Worm (Caenorhabditis elegans): ENCODE measurements around the gene nspc-18.
"Not testable (repeated sequence)": the region's sequence is repeated elsewhere in the genome, so short reads cannot be mapped to it uniquely, and the experiment has no call there.

The nspc-18 gene

DNA sequence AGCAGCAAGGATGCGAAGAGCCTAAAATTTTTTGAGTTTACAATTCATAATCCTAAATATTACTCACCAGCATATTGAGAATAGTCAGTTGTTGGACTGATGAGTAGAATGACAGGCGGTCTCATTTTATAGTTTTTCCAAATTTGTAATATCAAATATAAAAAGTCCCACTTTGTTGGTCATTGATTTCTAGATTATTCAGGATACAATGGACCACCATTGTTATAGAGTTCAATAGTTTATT is 2.5 kb downstream of the nspc-18 start, which contains the start of gene nspc-17:
Gene nspc-17 (minus strand): TSS at position 101 of the 244 bp plus-strand sequence.
- not testable (repeated sequence) for TF ChIP-seq B0310.2 (tag; optimal IDR thresholded peaks at IDR 0.05); sea-1 (GFP tag; conservative IDR thresholded peaks at IDR 0.05); tra-4 (tag; optimal IDR thresholded peaks at IDR 0.05)

DNA sequence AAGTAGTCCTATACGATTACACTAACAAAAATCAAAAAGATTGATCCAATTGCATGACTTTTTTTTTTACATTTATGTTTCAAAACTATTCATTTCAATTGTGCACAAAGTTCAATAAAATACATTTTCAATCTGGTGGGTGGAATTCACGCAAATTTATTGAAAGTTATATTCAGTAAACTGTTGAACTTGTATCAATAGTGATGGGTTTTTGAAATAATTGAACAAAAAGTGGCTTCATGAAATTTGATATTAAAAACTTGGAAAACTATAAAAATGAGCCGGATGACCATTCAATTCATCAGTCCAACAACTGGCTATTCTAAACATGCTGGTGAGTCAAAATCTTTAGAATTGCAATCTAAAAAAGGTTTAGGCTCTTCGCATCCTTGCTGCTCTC is 4.2 kb downstream of the nspc-18 start, which contains the start of gene nspc-16:
Gene nspc-16 (plus strand): TSS at position 301 of the 400 bp plus-strand sequence.
- TF ChIP-seq scrt-1 (GFP tag; IDR thresholded peaks at IDR 0.05): no peak
- no peak for TF ChIP-seq aly-1 (tag; optimal IDR thresholded peaks at IDR 0.05)
- no peak for TF ChIP-seq B0310.2 (tag; optimal IDR thresholded peaks at IDR 0.05)
- TF ChIP-seq F13C5.2 (tag; optimal IDR thresholded peaks at IDR 0.05): no peak
- no peak for TF ChIP-seq ama-1 (optimal IDR thresholded peaks at IDR 0.05)
- TF ChIP-seq ceh-36 (tag; optimal IDR thresholded peaks at IDR 0.05): no peak
- TF ChIP-seq tbx-37 (GFP tag; conservative IDR thresholded peaks at IDR 0.05): no peak
- no peak for TF ChIP-seq flt-1 (GFP tag; IDR thresholded peaks at IDR 0.05)
- TF ChIP-seq ets-7 (tag; optimal IDR thresholded peaks at IDR 0.05): no peak
- TF ChIP-seq ceh-13 (GFP tag; optimal IDR thresholded peaks at IDR 0.05): no peak

DNA sequence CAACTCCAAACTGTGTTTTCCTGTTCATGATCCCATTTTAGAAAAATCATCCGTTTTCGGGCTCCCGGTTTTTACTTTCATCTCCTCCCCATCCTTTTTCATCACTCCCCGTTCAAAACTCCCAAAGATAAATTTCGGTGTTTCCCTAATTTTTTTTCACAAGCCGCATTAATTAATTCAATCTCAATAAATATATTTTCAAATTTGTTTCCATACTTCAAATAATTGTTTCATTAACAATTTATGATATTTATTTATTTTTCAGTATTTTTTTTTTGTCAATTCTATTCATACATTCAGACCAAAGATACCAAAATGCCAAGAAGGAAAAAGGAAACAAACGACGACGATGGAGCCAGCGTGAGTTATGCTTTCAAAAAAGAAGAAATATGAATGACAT is 7.0 kb downstream of the nspc-18 start, which contains the start of gene D1025.1:
Gene D1025.1 (plus strand): TSS at position 301 of the 400 bp plus-strand sequence.
- TF ChIP-seq ceh-36 (tag; optimal IDR thresholded peaks at IDR 0.05) (no peak), tbx-11 (GFP tag; IDR thresholded peaks at IDR 0.05) (no peak), hnd-1 (tag; optimal IDR thresholded peaks at IDR 0.05) (no peak), ama-1 (optimal IDR thresholded peaks at IDR 0.05) (no peak), ets-7 (tag; optimal IDR thresholded peaks at IDR 0.05) (no peak), sea-1 (GFP tag; conservative IDR thresholded peaks at IDR 0.05) (no peak), flt-1 (GFP tag; IDR thresholded peaks at IDR 0.05) (no peak), pes-1 (GFP tag; IDR thresholded peaks at IDR 0.05) (no peak), hmbx-1 (tag; optimal IDR thresholded peaks at IDR 0.05) (no peak), B0310.2 (tag; optimal IDR thresholded peaks at IDR 0.05) (no peak), scrt-1 (GFP tag; IDR thresholded peaks at IDR 0.05) (no peak), tbx-37 (GFP tag; conservative IDR thresholded peaks at IDR 0.05) (no peak), tra-4 (tag; optimal IDR thresholded peaks at IDR 0.05) (no peak), hmg-4 (GFP tag; optimal IDR thresholded peaks at IDR 0.05) (no peak)

DNA sequence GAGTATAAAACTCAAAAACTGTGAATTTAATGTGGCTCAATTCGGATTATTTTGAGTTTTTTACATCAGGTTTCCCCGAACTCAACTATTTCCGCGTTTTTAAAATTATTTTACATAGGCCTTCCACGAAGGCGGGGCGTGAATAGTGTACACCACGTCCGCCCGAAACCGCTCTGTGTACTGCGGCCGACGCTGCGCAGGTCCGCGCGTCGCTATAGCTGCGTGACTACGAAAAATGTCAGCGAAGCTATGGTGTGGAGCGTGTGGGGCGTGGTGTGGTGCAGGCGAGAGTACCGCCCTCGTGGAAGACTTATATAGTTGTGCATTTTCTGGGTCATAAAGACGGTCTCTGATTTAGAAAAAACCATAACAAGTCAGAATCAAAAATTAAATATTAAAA is 9.6 kb downstream of the nspc-18 start:
- no peak for TF ChIP-seq hnd-1 (tag; optimal IDR thresholded peaks at IDR 0.05)
- no peak for TF ChIP-seq F13C5.2 (tag; optimal IDR thresholded peaks at IDR 0.05)
- no peak for TF ChIP-seq ceh-36 (tag; optimal IDR thresholded peaks at IDR 0.05)

DNA sequence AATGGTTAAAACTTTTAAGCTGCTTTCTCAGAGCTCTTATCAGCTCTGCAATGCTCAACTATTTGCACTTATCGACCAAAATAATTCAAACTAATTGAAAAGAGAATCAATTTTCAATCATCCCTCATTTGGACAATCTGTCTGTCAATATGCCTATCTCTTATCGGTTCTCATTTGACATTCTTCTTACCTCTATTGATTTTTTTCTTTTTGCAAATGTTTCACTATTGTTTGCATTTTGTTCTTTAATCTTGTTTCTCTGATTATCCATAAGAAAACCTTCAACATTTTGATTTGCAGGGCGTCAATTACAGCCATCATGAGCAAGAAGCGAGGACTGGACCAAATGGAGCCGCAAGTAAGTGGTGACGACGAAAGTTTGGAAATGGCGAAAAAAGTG is 10.9 kb downstream of the nspc-18 start, which contains the start of gene D1025.10:
Gene D1025.10 (plus strand): TSS at position 301 of the 400 bp plus-strand sequence.
- TF ChIP-seq F13C5.2 (tag; optimal IDR thresholded peaks at IDR 0.05) (no peak), scrt-1 (GFP tag; IDR thresholded peaks at IDR 0.05) (no peak), pes-1 (GFP tag; IDR thresholded peaks at IDR 0.05) (no peak), hmg-4 (GFP tag; optimal IDR thresholded peaks at IDR 0.05) (no peak), tbx-11 (GFP tag; IDR thresholded peaks at IDR 0.05) (no peak), hmbx-1 (tag; optimal IDR thresholded peaks at IDR 0.05) (no peak), ceh-13 (GFP tag; optimal IDR thresholded peaks at IDR 0.05) (no peak), sea-1 (GFP tag; conservative IDR thresholded peaks at IDR 0.05) (no peak), ceh-36 (tag; optimal IDR thresholded peaks at IDR 0.05) (no peak), tra-4 (tag; optimal IDR thresholded peaks at IDR 0.05) (no peak), flt-1 (GFP tag; IDR thresholded peaks at IDR 0.05) (no peak)

DNA sequence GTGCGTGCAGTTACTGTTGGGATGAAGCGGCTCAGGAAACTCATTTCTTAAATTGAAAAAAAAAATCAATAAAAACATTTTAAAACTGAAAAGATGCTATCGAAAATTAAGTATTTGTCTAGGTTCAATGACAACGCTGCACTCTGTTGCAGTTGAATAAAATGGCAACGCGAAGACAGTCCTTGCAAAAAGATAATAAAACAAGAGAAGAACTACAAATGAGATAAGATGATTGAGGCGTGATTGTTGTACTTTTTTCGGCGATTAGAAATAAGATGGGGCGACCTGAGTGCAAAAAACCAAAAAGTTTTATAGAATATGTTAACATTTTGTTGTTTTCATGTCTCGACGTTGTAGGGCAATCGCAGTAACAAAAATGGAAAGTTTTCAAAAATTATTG is 12.4 kb downstream of the nspc-18 start, which contains the start of gene gcsh-1:
Gene gcsh-1 (minus strand): TSS at position 46 of the 400 bp plus-strand sequence.
- TF ChIP-seq F13C5.2 (tag; optimal IDR thresholded peaks at IDR 0.05) (no peak), ets-7 (tag; optimal IDR thresholded peaks at IDR 0.05) (no peak), flt-1 (GFP tag; IDR thresholded peaks at IDR 0.05) (no peak), pes-1 (GFP tag; IDR thresholded peaks at IDR 0.05) (no peak), ama-1 (optimal IDR thresholded peaks at IDR 0.05) (no peak), aly-1 (tag; optimal IDR thresholded peaks at IDR 0.05) (no peak), hmg-4 (GFP tag; optimal IDR thresholded peaks at IDR 0.05) (no peak), hnd-1 (tag; optimal IDR thresholded peaks at IDR 0.05) (no peak), tra-4 (tag; optimal IDR thresholded peaks at IDR 0.05) (no peak), tbx-11 (GFP tag; IDR thresholded peaks at IDR 0.05) (no peak), sea-1 (GFP tag; conservative IDR thresholded peaks at IDR 0.05) (no peak), scrt-1 (GFP tag; IDR thresholded peaks at IDR 0.05) (no peak), ceh-13 (GFP tag; optimal IDR thresholded peaks at IDR 0.05) (no peak), hmbx-1 (tag; optimal IDR thresholded peaks at IDR 0.05) (no peak), B0310.2 (tag; optimal IDR thresholded peaks at IDR 0.05) (no peak), tbx-37 (GFP tag; conservative IDR thresholded peaks at IDR 0.05) (no peak), ceh-36 (tag; optimal IDR thresholded peaks at IDR 0.05) (no peak)

DNA sequence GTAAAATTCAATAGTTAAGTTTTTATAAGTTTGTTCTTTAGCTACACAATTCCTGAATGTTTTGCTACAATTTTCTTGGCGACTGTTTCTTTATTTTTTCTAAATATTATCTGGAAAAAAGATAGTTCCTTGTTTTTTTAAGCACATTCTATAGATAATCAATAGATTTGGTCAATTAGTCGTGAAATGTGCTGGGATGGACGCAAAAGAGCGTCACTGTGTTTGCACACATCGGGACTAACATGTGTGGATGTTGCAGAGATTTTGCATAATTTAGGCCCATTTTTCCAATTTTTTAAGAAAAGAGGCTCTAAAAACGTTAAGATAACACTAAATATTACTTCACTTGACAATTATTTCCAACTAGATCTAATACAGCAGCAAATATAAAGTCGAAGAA is 14.0 kb downstream of the nspc-18 start:
- TF ChIP-seq tra-4 (tag; optimal IDR thresholded peaks at IDR 0.05): no peak
- peak; percentile 5 for TF ChIP-seq ceh-36 (tag; optimal IDR thresholded peaks at IDR 0.05)

DNA sequence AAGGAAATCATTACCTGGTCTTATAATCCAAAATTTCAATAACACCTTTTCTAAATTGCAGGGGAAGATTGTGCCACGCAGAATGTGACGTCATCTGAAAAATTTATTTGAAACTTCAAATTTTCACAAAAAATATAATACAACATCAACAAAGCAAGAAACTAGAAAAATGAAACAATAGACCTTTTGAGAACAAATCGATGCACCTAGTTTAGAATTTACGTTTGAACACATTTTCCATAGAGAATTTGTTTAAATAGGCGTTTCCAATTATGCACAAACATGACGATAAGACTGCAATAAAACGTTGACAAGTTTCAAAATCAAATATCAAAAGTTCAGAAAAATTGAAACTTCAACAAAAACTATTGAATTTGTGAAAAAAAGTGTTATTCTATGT is 14.6 kb downstream of the nspc-18 start, which contains the start of gene fbxa-141:
Gene fbxa-141 (minus strand): TSS at position 101 of the 400 bp plus-strand sequence.
- TF ChIP-seq F13C5.2 (tag; optimal IDR thresholded peaks at IDR 0.05): no peak
- no peak for TF ChIP-seq tbx-37 (GFP tag; conservative IDR thresholded peaks at IDR 0.05)
- no peak for TF ChIP-seq B0310.2 (tag; optimal IDR thresholded peaks at IDR 0.05)
- TF ChIP-seq ceh-36 (tag; optimal IDR thresholded peaks at IDR 0.05): no peak
- no peak for TF ChIP-seq aly-1 (tag; optimal IDR thresholded peaks at IDR 0.05)
- TF ChIP-seq scrt-1 (GFP tag; IDR thresholded peaks at IDR 0.05): no peak
- no peak for TF ChIP-seq sea-1 (GFP tag; conservative IDR thresholded peaks at IDR 0.05)
- TF ChIP-seq ceh-13 (GFP tag; optimal IDR thresholded peaks at IDR 0.05): no peak
- TF ChIP-seq hmg-4 (GFP tag; optimal IDR thresholded peaks at IDR 0.05): no peak

Data from whole organism, early embryonic.